Fruit fly (Drosophila melanogaster) whole organism, wandering third instar larva: ENCODE data around the gene CG14440.

Experiments used
- Hnf4 ChIP-seq: fragments of 200-800 bp; sonication (Bioruptor generic); optimal IDR thresholded peaks from 2 replicates; lab custom pipeline; 2016; ENCODE audit warnings: missing biosample characterization, mild to moderate bottlenecking, missing genetic modification characterization
- br ChIP-seq: fragments of 200-800 bp; sonication (Bioruptor generic); optimal IDR thresholded peaks from 2 replicates; lab custom pipeline; 2016; ENCODE audit warnings: missing biosample characterization, missing genetic modification characterization
- brk ChIP-seq: fragments of 200-800 bp; sonication (Bioruptor generic); optimal IDR thresholded peaks from 2 replicates; lab custom pipeline; 2016; ENCODE audit warnings: missing biosample characterization, mild to moderate bottlenecking, missing genetic modification characterization
- psq ChIP-seq: fragments of 200-800 bp; sonication (Bioruptor generic); optimal IDR thresholded peaks from 3 replicates; lab custom pipeline; 2017; ENCODE audit warnings: missing biosample characterization, mild to moderate bottlenecking, missing genetic modification characterization, moderate library complexity
- usp ChIP-seq: fragments of >200 bp; optimal IDR thresholded peaks from 2 replicates; lab custom pipeline; 2017; ENCODE audit warnings: missing biosample characterization, missing genetic modification characterization
- woc ChIP-seq: sonication (Bioruptor generic); optimal IDR thresholded peaks from 2 replicates; lab custom pipeline; 2016; ENCODE audit warnings: missing biosample characterization, mild to moderate bottlenecking, missing genetic modification characterization

DNA sequence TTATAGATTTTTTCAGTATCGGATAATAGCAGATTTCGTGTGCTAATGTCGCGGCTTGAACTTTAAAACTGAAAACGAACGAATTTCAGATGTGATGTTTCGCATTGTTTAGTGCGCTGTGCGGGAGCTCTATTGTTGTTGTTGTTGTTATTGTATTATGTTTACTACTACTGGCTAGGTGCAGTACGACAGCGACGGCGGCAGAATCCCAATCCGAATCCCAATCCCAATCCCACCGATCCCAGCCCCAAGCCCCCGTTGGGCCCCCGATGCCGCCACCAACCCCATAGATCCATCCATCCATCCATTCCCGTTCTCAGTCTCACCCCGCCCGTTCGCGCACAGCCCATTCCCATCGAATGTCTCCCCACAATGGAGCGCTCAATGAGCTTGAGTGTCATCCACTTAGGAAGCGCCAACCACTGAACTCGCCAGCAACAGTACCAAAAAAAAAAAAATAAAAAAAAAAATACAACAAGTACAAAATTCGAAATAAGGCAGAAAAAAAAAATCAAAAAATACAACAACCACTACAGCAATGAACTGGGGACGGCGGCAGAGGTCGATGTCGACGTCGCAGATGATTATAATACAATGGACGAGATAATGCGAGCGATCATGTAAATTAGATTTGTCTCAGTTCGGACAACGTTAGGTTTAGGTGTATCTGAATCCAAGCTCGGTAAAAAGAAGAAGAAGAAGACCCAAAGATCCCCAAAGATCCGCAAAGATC is 41.7 kb upstream of the CG14440 start, which contains the start of gene CG3168:
- no peak for TF ChIP-seq Hnf4 (GFP tag; lab: Kevin White, UChicago)
- no peak for TF ChIP-seq usp (GFP tag; lab: Kevin White, UChicago)
- no peak for TF ChIP-seq psq (GFP tag; lab: Kevin White, UChicago)
- no peak for TF ChIP-seq br
- TF ChIP-seq woc (GFP tag; lab: Kevin White, UChicago), result no peak
- no peak for TF ChIP-seq brk
